Fruit fly (Drosophila melanogaster): ENCODE measurements around the gene B4.

The B4 gene

dm6 chr2L:13514262-13514937 is 34.7 kb downstream of the B4 start (continued):
- TF ChIP-seq org-1 (GFP tag; optimal IDR thresholded peaks at IDR 0.05) = peak; percentile 65
- no peak for TF ChIP-seq Xbp1 (GFP tag; optimal IDR thresholded peaks at IDR 0.05)
- TF ChIP-seq luna (GFP tag; optimal IDR thresholded peaks at IDR 0.05) = no peak
- TF ChIP-seq Nf-YA (GFP tag; IDR thresholded peaks at IDR 0.05) = no peak
- no peak for TF ChIP-seq CG33213 (GFP tag; optimal IDR thresholded peaks at IDR 0.05)
- no peak for TF ChIP-seq CG18262 (tag; optimal IDR thresholded peaks at IDR 0.05)
- TF ChIP-seq CG7556 (GFP tag; optimal IDR thresholded peaks at IDR 0.05) = peak; percentile 76
- peak; percentile 3 for TF ChIP-seq cg (GFP tag; optimal IDR thresholded peaks at IDR 0.05)
- TF ChIP-seq Antp (GFP tag; optimal IDR thresholded peaks at IDR 0.05) = no peak
- TF ChIP-seq Oaz (GFP tag; IDR thresholded peaks at IDR 0.05) = no peak
- TF ChIP-seq Sox102F (GFP tag; optimal IDR thresholded peaks at IDR 0.05) = peak; percentile 57
- no peak for TF ChIP-seq CG11723 (GFP tag; optimal IDR thresholded peaks at IDR 0.05)
- no peak for TF ChIP-seq CG4854 (GFP tag; optimal IDR thresholded peaks at IDR 0.05)
- TF ChIP-seq gce (GFP tag; IDR thresholded peaks at IDR 0.05) = no peak
- no peak for TF ChIP-seq insv (GFP tag; optimal IDR thresholded peaks at IDR 0.05)
- TF ChIP-seq D19A (tag; optimal IDR thresholded peaks at IDR 0.05) = no peak
- TF ChIP-seq Mad (GFP tag; optimal IDR thresholded peaks at IDR 0.05) = no peak
- peak; percentile 75 for TF ChIP-seq CG1603 (tag; optimal IDR thresholded peaks at IDR 0.05)
- no peak for TF ChIP-seq CG8290 (GFP tag; optimal IDR thresholded peaks at IDR 0.05)
- TF ChIP-seq CG8290 (tag; optimal IDR thresholded peaks at IDR 0.05) = peak in 1 of 2 experiments; percentile 61
- no peak for TF ChIP-seq HLHmδ (GFP tag; optimal IDR thresholded peaks at IDR 0.05)
- TF ChIP-seq mirr (GFP tag; optimal IDR thresholded peaks at IDR 0.05) = peak; percentile 78
- peak; percentile 58 for TF ChIP-seq CG15269 (tag; optimal IDR thresholded peaks at IDR 0.05)
- TF ChIP-seq ERR (GFP tag; optimal IDR thresholded peaks at IDR 0.05) = no peak
- TF ChIP-seq Hr51 (GFP tag; optimal IDR thresholded peaks at IDR 0.05) = peak in 1 of 2 experiments; percentile 73
- TF ChIP-seq CG7357 (GFP tag; IDR thresholded peaks at IDR 0.05) = peak; percentile 50; the same call in 1 of the 3 replicates
- peak; percentile 60 for TF ChIP-seq klu (GFP tag; IDR thresholded peaks at IDR 0.05)
- TF ChIP-seq Bgb (GFP tag; IDR thresholded peaks at IDR 0.05; ENCODE audit: partially characterized antibody) = no peak
- no peak for TF ChIP-seq emc (GFP tag; optimal IDR thresholded peaks at IDR 0.05)
- TF ChIP-seq trem (tag; optimal IDR thresholded peaks at IDR 0.05) = no peak
- no peak for TF ChIP-seq ash1 (GFP tag; optimal IDR thresholded peaks at IDR 0.05)
- no peak for TF ChIP-seq CG7271 (tag; optimal IDR thresholded peaks at IDR 0.05)
- no peak for TF ChIP-seq HmgZ (tag; optimal IDR thresholded peaks at IDR 0.05)
- no peak; the same call in none of the 2 replicates for TF ChIP-seq vvl (GFP tag; IDR thresholded peaks at IDR 0.05)
- no peak for TF ChIP-seq chn (GFP tag; optimal IDR thresholded peaks at IDR 0.05)
- peak; percentile 26; the same call in 1 of the 2 replicates for TF ChIP-seq CG32772 (GFP tag; IDR thresholded peaks at IDR 0.05)
- TF ChIP-seq unc-4 (GFP tag; IDR thresholded peaks at IDR 0.05; ENCODE audit: partially characterized antibody) = no peak
- peak; percentile 49; the same call in 1 of the 2 replicates for TF ChIP-seq Adf1 (GFP tag; IDR thresholded peaks at IDR 0.05)
- no peak for TF ChIP-seq sim (GFP tag; IDR thresholded peaks at IDR 0.05)
- TF ChIP-seq E2f2 (GFP tag; IDR thresholded peaks at IDR 0.05) = peak; percentile 45; the same call in 1 of the 2 replicates
- TF ChIP-seq Gsc (GFP tag; IDR thresholded peaks at IDR 0.05) = no peak
- TF ChIP-seq CG32767 (GFP tag; IDR thresholded peaks at IDR 0.05) = no peak
- no peak for TF ChIP-seq inv (GFP tag; IDR thresholded peaks at IDR 0.05; ENCODE audit: partially characterized antibody)
- no peak for TF ChIP-seq Sin3A (optimal IDR thresholded peaks at IDR 0.05)
- TF ChIP-seq Abd-B (GFP tag; optimal IDR thresholded peaks at IDR 0.05) = peak; percentile 27
- no peak for TF ChIP-seq Dfd (GFP tag; optimal IDR thresholded peaks at IDR 0.05)
- TF ChIP-seq CG31388 (GFP tag; optimal IDR thresholded peaks at IDR 0.05) = no peak
- TF ChIP-seq Drgx (GFP tag; IDR thresholded peaks at IDR 0.05) = peak; percentile 54; the same call in 1 of the 2 replicates
- no peak for TF ChIP-seq CG8281 (tag; optimal IDR thresholded peaks at IDR 0.05)
- TF ChIP-seq pum (GFP tag; optimal IDR thresholded peaks at IDR 0.05) = no peak
- TF ChIP-seq bab2 (GFP tag; optimal IDR thresholded peaks at IDR 0.05) = no peak

Measured in whole organism, embryonic.